ENCODE assay signal across 2 fruit fly cellular contexts in the genomic region with DNA sequence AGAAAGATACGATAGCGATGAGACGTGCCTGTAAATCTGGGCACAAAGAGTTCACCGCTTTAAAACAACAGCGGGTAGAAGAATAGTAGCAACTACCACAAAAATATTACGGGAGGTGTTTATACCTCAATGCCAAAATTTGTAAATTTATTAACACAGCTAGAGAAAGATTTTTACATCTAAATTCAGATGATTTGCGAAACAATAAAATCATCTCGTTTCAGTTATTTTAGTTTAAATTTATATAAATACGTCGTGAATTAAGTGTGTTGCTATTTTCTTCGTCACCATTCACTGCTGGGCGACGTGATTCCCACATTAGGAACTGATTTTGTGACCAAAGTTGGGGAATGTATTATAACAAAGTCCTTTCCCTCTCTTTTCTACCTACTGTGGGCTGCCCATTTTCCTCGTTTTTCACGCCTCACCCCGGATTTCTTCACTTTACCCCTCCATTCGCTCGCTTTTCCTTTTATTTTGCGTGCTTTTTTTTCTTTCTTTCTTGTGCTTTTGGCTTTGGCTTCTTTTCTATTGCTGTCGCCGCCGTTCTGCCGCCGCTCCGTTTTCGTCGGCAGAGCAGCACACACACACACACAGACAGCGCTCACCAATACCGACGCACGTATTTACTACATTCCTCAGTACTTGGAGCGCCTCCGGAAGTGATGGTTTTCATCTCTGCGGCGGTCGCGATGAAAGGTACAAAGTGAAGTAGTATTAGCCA.
TF ChIP-seq lines count a peak whose summit lies in the region.

No protein-coding gene starts in this region.

TF ChIP-seq in whole organism, embryonic, 481 proteins besides CTCF, POLR2A, EP300 and RAD21 (continued from another document and continues in another):
- TF ChIP-seq CG32772 (GFP tag; IDR thresholded peaks at IDR 0.05; lab: Robert Waterston, UW) (no peak), vnd (GFP tag; IDR thresholded peaks at IDR 0.05; lab: Robert Waterston, UW; ENCODE audit: partially characterized antibody) (no peak), scrt (GFP tag; optimal IDR thresholded peaks at IDR 0.05; lab: Kevin White, UChicago) (peak; percentile 11), phol (tag; optimal IDR thresholded peaks at IDR 0.05; lab: Kevin White, UChicago) (peak; percentile 44), ci (GFP tag; IDR thresholded peaks at IDR 0.05; lab: Robert Waterston, UW) (no peak), so (GFP tag; IDR thresholded peaks at IDR 0.05; lab: Robert Waterston, UW) (no peak), Side (GFP tag; optimal IDR thresholded peaks at IDR 0.05; lab: Kevin White, UChicago) (no peak), esg (GFP tag; conservative IDR thresholded peaks at IDR 0.05; lab: Robert Waterston, UW) (no peak), Stat92E (GFP tag; optimal IDR thresholded peaks at IDR 0.05; lab: Kevin White, UChicago) (no peak), cg (GFP tag; optimal IDR thresholded peaks at IDR 0.05; lab: Kevin White, UChicago) (peak; percentile 76), Ssrp (tag; optimal IDR thresholded peaks at IDR 0.05; lab: Kevin White, UChicago) (peak; percentile 4), CG10274 (GFP tag; optimal IDR thresholded peaks at IDR 0.05; lab: Kevin White, UChicago) (no peak), caup (GFP tag; optimal IDR thresholded peaks at IDR 0.05; lab: Kevin White, UChicago; ENCODE audit: severe bottlenecking) (no peak), CG16815 (GFP tag; optimal IDR thresholded peaks at IDR 0.05; lab: Kevin White, UChicago) (no peak), sens (GFP tag; lab: Kevin White, UChicago) (peak; percentile 87), CG14965 (GFP tag; optimal IDR thresholded peaks at IDR 0.05; lab: Kevin White, UChicago; ENCODE audit: borderline replicate concordance) (no peak), TFAM (GFP tag; optimal IDR thresholded peaks at IDR 0.05; lab: Kevin White, UChicago) (no peak), CG9932 (GFP tag; IDR thresholded peaks at IDR 0.05; lab: Robert Waterston, UW) (no peak), Gug (GFP tag; IDR thresholded peaks at IDR 0.05; lab: Robert Waterston, UW) (no peak), E2f1 (GFP tag; IDR thresholded peaks at IDR 0.05; lab: Robert Waterston, UW) (no peak), Dip2 (GFP tag; IDR thresholded peaks at IDR 0.05; lab: Robert Waterston, UW) (no peak), zfh1 (GFP tag; IDR thresholded peaks at IDR 0.05; lab: Robert Waterston, UW) (0 out of 3 replicates have a peak, but pooled peaks have one; percentile 8), gfzf (GFP tag; optimal IDR thresholded peaks at IDR 0.05; lab: Kevin White, UChicago) (no peak), CG4730 (GFP tag; IDR thresholded peaks at IDR 0.05; lab: Robert Waterston, UW) (no peak), CG34376 (GFP tag; optimal IDR thresholded peaks at IDR 0.05; lab: Kevin White, UChicago) (no peak), CG10209 (GFP tag; optimal IDR thresholded peaks at IDR 0.05; lab: Kevin White, UChicago) (peak; percentile 7), nau (GFP tag; optimal IDR thresholded peaks at IDR 0.05; lab: Kevin White, UChicago) (no peak), tll (GFP tag; optimal IDR thresholded peaks at IDR 0.05; lab: Kevin White, UChicago) (no peak), BtbVII (GFP tag; optimal IDR thresholded peaks at IDR 0.05; lab: Kevin White, UChicago) (peak; percentile 42), CG11456 (GFP tag; IDR thresholded peaks at IDR 0.05; lab: Robert Waterston, UW) (no peak), Fer1 (GFP tag; optimal IDR thresholded peaks at IDR 0.05; lab: Kevin White, UChicago) (peak; percentile 54), ato (GFP tag; IDR thresholded peaks at IDR 0.05; lab: Robert Waterston, UW; ENCODE audit: partially characterized antibody) (no peak), fru (optimal IDR thresholded peaks at IDR 0.05; lab: Kevin White, UChicago) (no peak), GATAe (GFP tag; conservative IDR thresholded peaks at IDR 0.05; lab: Robert Waterston, UW) (no peak), fu2 (GFP tag; optimal IDR thresholded peaks at IDR 0.05; lab: Kevin White, UChicago) (no peak), HmgZ (tag; optimal IDR thresholded peaks at IDR 0.05; lab: Kevin White, UChicago) (no peak), Hey (tag; optimal IDR thresholded peaks at IDR 0.05; lab: Kevin White, UChicago) (no peak), CG7987 (GFP tag; optimal IDR thresholded peaks at IDR 0.05; lab: Kevin White, UChicago) (no peak), Trl (optimal IDR thresholded peaks at IDR 0.05; lab: Kevin White, UChicago) (no peak), Trl (GFP tag; optimal IDR thresholded peaks at IDR 0.05; lab: Kevin White, UChicago) (no peak), Adf1 (GFP tag; IDR thresholded peaks at IDR 0.05; lab: Robert Waterston, UW) (peak; percentile 87), repo (GFP tag; optimal IDR thresholded peaks at IDR 0.05; lab: Kevin White, UChicago) (no peak), CG3995 (GFP tag; optimal IDR thresholded peaks at IDR 0.05; lab: Kevin White, UChicago) (no peak), CG9437 (GFP tag; optimal IDR thresholded peaks at IDR 0.05; lab: Kevin White, UChicago) (no peak), CG14441 (GFP tag; IDR thresholded peaks at IDR 0.05; lab: Robert Waterston, UW) (no peak), fd96Cb (tag; optimal IDR thresholded peaks at IDR 0.05; lab: Kevin White, UChicago) (peak; percentile 21), CG12219 (GFP tag; optimal IDR thresholded peaks at IDR 0.05; lab: Kevin White, UChicago) (peak; percentile 7), Doc3 (GFP tag; IDR thresholded peaks at IDR 0.05; lab: Robert Waterston, UW; ENCODE audit: partially characterized antibody) (no peak), CG10979 (tag; optimal IDR thresholded peaks at IDR 0.05; lab: Kevin White, UChicago) (peak; percentile 31), jigr1 (GFP tag; IDR thresholded peaks at IDR 0.05; lab: Robert Waterston, UW) (no peak), CG12659 (GFP tag; optimal IDR thresholded peaks at IDR 0.05; lab: Kevin White, UChicago) (no peak), abd-A (tag; optimal IDR thresholded peaks at IDR 0.05; lab: Kevin White, UChicago) (peak; percentile 46), pum (GFP tag; optimal IDR thresholded peaks at IDR 0.05; lab: Kevin White, UChicago) (no peak), Lim3 (GFP tag; IDR thresholded peaks at IDR 0.05; lab: Robert Waterston, UW) (no peak), Awh (GFP tag; IDR thresholded peaks at IDR 0.05; lab: Robert Waterston, UW) (no peak), Bteb2 (GFP tag; optimal IDR thresholded peaks at IDR 0.05; lab: Kevin White, UChicago) (no peak), CG31365 (tag; optimal IDR thresholded peaks at IDR 0.05; lab: Kevin White, UChicago) (no peak), pnt (GFP tag; optimal IDR thresholded peaks at IDR 0.05; lab: Kevin White, UChicago) (no peak), Med (GFP tag; lab: Kevin White, UChicago) (peak; percentile 89), CoRest (tag; optimal IDR thresholded peaks at IDR 0.05; lab: Kevin White, UChicago) (peak; percentile 0), Asciz (GFP tag; optimal IDR thresholded peaks at IDR 0.05; lab: Kevin White, UChicago) (no peak), zfh2 (GFP tag; optimal IDR thresholded peaks at IDR 0.05; lab: Kevin White, UChicago) (no peak), H2.0 (GFP tag; IDR thresholded peaks at IDR 0.05; lab: Robert Waterston, UW) (no peak), Mad (GFP tag; optimal IDR thresholded peaks at IDR 0.05; lab: Kevin White, UChicago) (no peak), org-1 (GFP tag; optimal IDR thresholded peaks at IDR 0.05; lab: Kevin White, UChicago) (peak; percentile 32)

TF ChIP-seq in whole organism, prepupa, 60 proteins besides CTCF, POLR2A, EP300 and RAD21 (continued from another document):
- TF ChIP-seq OdsH (GFP tag; optimal IDR thresholded peaks at IDR 0.05; lab: Kevin White, UChicago) (peak; percentile 49), CG3919 (GFP tag; optimal IDR thresholded peaks at IDR 0.05; lab: Kevin White, UChicago) (peak; percentile 20), CG11762 (GFP tag; optimal IDR thresholded peaks at IDR 0.05; lab: Kevin White, UChicago; ENCODE audit: insufficient read depth) (no peak), Eip78C (GFP tag; lab: Kevin White, UChicago) (peak; percentile 71)
TF ChIP-seq in whole organism, prepupa: peak in this region for 25.
